Fruit fly (Drosophila melanogaster): ENCODE data around the gene CG11816.

CG11816 gene

DNA sequence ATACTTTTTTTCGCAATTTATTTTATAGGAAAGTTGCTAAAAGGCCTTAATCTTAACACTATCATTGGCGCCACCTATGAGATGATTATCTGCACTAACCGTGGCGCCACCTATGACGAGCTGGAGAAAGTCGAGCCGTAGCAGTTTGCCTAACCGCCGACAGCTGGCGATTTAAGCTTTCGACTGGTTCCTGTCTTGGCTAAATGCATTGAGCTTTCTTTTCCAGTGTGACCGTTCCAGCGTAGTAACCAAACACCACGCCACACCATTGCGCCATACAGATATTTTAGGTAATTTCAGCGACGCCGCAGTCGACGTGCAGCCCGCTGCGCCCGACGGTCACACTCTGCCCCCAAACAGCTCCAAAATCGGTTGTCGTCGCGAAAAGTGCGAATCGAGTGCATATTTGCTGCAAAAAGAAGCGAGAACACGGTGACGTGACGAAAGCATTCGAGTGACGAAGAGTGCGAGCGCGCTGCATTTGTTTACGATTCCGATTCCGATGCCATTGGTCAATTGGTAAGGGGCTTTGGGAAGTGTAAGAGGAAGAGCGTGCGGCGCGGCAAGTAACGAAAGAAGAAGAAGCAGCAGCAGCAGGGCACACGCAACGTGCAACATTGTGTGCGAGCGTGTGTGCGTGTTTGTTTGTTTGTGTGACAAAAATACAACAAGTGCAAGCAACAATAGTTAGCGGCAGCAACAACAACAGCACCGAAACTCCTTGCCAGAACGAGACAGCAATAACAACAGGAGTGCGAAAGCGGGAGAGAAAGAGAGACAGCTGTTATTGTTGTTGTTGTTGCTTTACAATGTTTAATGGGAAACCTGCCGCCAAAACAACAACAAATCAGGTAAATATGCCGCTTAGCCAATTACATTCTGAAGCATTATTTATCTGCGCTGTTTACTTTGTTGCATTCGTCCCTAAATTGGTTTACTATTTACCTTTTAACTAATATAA is 8.2 kb upstream of the CG11816 start, which contains the start of the genes CG46311 and Tpst (continued):
- peak; percentile 72 to 73 for TF ChIP-seq dpn (GFP tag; optimal IDR thresholded peaks at IDR 0.05)
- TF ChIP-seq CG17612 (GFP tag; IDR thresholded peaks at IDR 0.05), result no peak
- no peak for TF ChIP-seq abd-A (tag; optimal IDR thresholded peaks at IDR 0.05)
- TF ChIP-seq CG42726 (GFP tag; IDR thresholded peaks at IDR 0.05; ENCODE audit: partially characterized antibody), result no peak; the same call in 1 of the 2 replicates
- TF ChIP-seq CG13894 (tag; optimal IDR thresholded peaks at IDR 0.05), result no peak
- peak; percentile 83 for TF ChIP-seq CG14965 (GFP tag; optimal IDR thresholded peaks at IDR 0.05; ENCODE audit: borderline replicate concordance)
- peak; percentile 44 for TF ChIP-seq CG4328 (GFP tag; optimal IDR thresholded peaks at IDR 0.05)
- TF ChIP-seq inv (GFP tag; IDR thresholded peaks at IDR 0.05; ENCODE audit: partially characterized antibody), result no peak
- TF ChIP-seq phol (tag; optimal IDR thresholded peaks at IDR 0.05), result peak; percentile 37
- no peak for TF ChIP-seq CG6765 (GFP tag; optimal IDR thresholded peaks at IDR 0.05)
- no peak for TF ChIP-seq Hr39 (optimal IDR thresholded peaks at IDR 0.05)
- TF ChIP-seq Mad (GFP tag; optimal IDR thresholded peaks at IDR 0.05), result peak; percentile 35
- no peak for TF ChIP-seq usp (GFP tag; optimal IDR thresholded peaks at IDR 0.05)
- peak; percentile 19 for TF ChIP-seq CG11398 (GFP tag; optimal IDR thresholded peaks at IDR 0.05)
- TF ChIP-seq kah (GFP tag; optimal IDR thresholded peaks at IDR 0.05), result no peak
- peak; percentile 3 for TF ChIP-seq PHDP (tag; optimal IDR thresholded peaks at IDR 0.05)
- TF ChIP-seq lmd (GFP tag; IDR thresholded peaks at IDR 0.05), result peak; percentile 73
- TF ChIP-seq CG13296 (GFP tag; optimal IDR thresholded peaks at IDR 0.05), result no peak
- no peak for TF ChIP-seq CG14050 (GFP tag; IDR thresholded peaks at IDR 0.05)
- 0 out of 4 replicates have a peak, but pooled peaks have one; percentile 71 for TF ChIP-seq chinmo (GFP tag; IDR thresholded peaks at IDR 0.05; ENCODE audit: partially characterized antibody)
- peak; percentile 38 for TF ChIP-seq CG1233 (GFP tag; optimal IDR thresholded peaks at IDR 0.05)
- no peak for TF ChIP-seq CG2889 (GFP tag; IDR thresholded peaks at IDR 0.05)
- TF ChIP-seq CG43689 (GFP tag; IDR thresholded peaks at IDR 0.05), result no peak
- TF ChIP-seq ab (GFP tag; optimal IDR thresholded peaks at IDR 0.05), result no peak
- peak; percentile 73 for TF ChIP-seq ase (GFP tag; IDR thresholded peaks at IDR 0.05)
- TF ChIP-seq Bteb2 (GFP tag; optimal IDR thresholded peaks at IDR 0.05), result no peak
- peak; percentile 66 for TF ChIP-seq Awh (GFP tag; IDR thresholded peaks at IDR 0.05)
- peak; percentile 13; the same call in 1 of the 3 replicates for TF ChIP-seq croc (GFP tag; conservative IDR thresholded peaks at IDR 0.05)
- TF ChIP-seq CG9437 (GFP tag; optimal IDR thresholded peaks at IDR 0.05), result no peak
- TF ChIP-seq lab (GFP tag; optimal IDR thresholded peaks at IDR 0.05), result peak; percentile 42
- TF ChIP-seq Gsc (GFP tag; IDR thresholded peaks at IDR 0.05), result no peak
- no peak for TF ChIP-seq CG8478 (optimal IDR thresholded peaks at IDR 0.05)
- TF ChIP-seq crp (GFP tag; optimal IDR thresholded peaks at IDR 0.05), result peak in 1 of 2 experiments; percentile 50
- peak; percentile 56 for TF ChIP-seq CG10366 (GFP tag; IDR thresholded peaks at IDR 0.05)
- no peak for TF ChIP-seq ato (GFP tag; IDR thresholded peaks at IDR 0.05; ENCODE audit: partially characterized antibody)
- no peak for TF ChIP-seq Doc3 (GFP tag; IDR thresholded peaks at IDR 0.05; ENCODE audit: partially characterized antibody)
- TF ChIP-seq CTCF (GFP tag; optimal IDR thresholded peaks at IDR 0.05), result peak; percentile 99
- peak; percentile 62 for TF ChIP-seq lilli (GFP tag; optimal IDR thresholded peaks at IDR 0.05)
- TF ChIP-seq luna (GFP tag; optimal IDR thresholded peaks at IDR 0.05), result no peak
- no peak for TF ChIP-seq pfk (GFP tag; optimal IDR thresholded peaks at IDR 0.05)
- peak; percentile 7 for TF ChIP-seq CG8924 (tag; optimal IDR thresholded peaks at IDR 0.05)
- TF ChIP-seq CG1647 (GFP tag; optimal IDR thresholded peaks at IDR 0.05), result peak; percentile 28
- peak; percentile 59 for TF ChIP-seq amos (GFP tag; IDR thresholded peaks at IDR 0.05; ENCODE audit: partially characterized antibody)
- TF ChIP-seq hbn (GFP tag; IDR thresholded peaks at IDR 0.05; ENCODE audit: partially characterized antibody), result no peak
- no peak for TF ChIP-seq z (GFP tag; IDR thresholded peaks at IDR 0.05)
- no peak for TF ChIP-seq CG3407 (GFP tag; optimal IDR thresholded peaks at IDR 0.05)
- TF ChIP-seq lbe (GFP tag; optimal IDR thresholded peaks at IDR 0.05), result no peak
- TF ChIP-seq CG4424 (GFP tag; optimal IDR thresholded peaks at IDR 0.05), result peak; percentile 68
- TF ChIP-seq CG3995 (GFP tag; optimal IDR thresholded peaks at IDR 0.05), result no peak

Measured in whole organism, embryonic.